Worm (Caenorhabditis elegans) whole organism, early embryonic: ENCODE data around the gene brap-2.
A peak's percentile ranks its signal among the peaks of the same experiment; 100 is the strongest.

Experiments used
- B0310.2 ChIP-seq: sonication (generic microtip); optimal IDR thresholded peaks from 2 replicates; lab custom pipeline; 2016; ENCODE audit warnings: mild to moderate bottlenecking, missing genetic modification characterization, missing compliant biosample characterization
- F13C5.2 ChIP-seq: sonication (generic microtip); optimal IDR thresholded peaks from 2 replicates; lab custom pipeline; 2017; ENCODE audit warnings: mild to moderate bottlenecking, missing genetic modification characterization, inconsistent platforms, missing compliant biosample characterization
- aly-1 ChIP-seq: sonication (generic microtip); optimal IDR thresholded peaks from 2 replicates; lab custom pipeline; 2016; ENCODE audit warnings: missing genetic modification characterization, missing compliant biosample characterization
- ama-1 ChIP-seq: fragments of 150-350 bp; optimal IDR thresholded peaks from 2 replicates; lab custom pipeline; 2014
- ceh-13 ChIP-seq: fragments of 200-800 bp; sonication (Bioruptor generic); optimal IDR thresholded peaks from 2 replicates; lab custom pipeline; 2018; ENCODE audit warnings: mild to moderate bottlenecking, missing genetic modification characterization, missing compliant biosample characterization
- ceh-36 ChIP-seq: sonication (generic microtip); optimal IDR thresholded peaks from 2 replicates; lab custom pipeline; 2016; ENCODE audit warnings: missing genetic modification characterization, inconsistent platforms, missing compliant biosample characterization
- ets-7 ChIP-seq: sonication (generic microtip); optimal IDR thresholded peaks from 2 replicates; lab custom pipeline; 2016; ENCODE audit warnings: missing genotype, missing genetic modification characterization, missing compliant biosample characterization
- flt-1 ChIP-seq: fragments of 200-800 bp; sonication (Bioruptor generic); IDR thresholded peaks from 2 replicates; pipeline ENCODE4 v1.3.6; 2022; ENCODE audit warnings: missing genetic modification characterization, missing compliant biosample characterization
- hmbx-1 ChIP-seq: sonication (generic microtip); optimal IDR thresholded peaks from 2 replicates; lab custom pipeline; 2016; ENCODE audit warnings: mild to moderate bottlenecking, missing genetic modification characterization, missing compliant biosample characterization
- hmg-4 ChIP-seq: fragments of 200-800 bp; sonication (Bioruptor generic); optimal IDR thresholded peaks from 2 replicates; lab custom pipeline; 2018; ENCODE audit warnings: mild to moderate bottlenecking, missing genetic modification characterization, missing compliant biosample characterization
- hnd-1 ChIP-seq: sonication (generic microtip); optimal IDR thresholded peaks from 2 replicates; lab custom pipeline; 2016; ENCODE audit warnings: missing genetic modification characterization, missing compliant biosample characterization
- pes-1 ChIP-seq: fragments of 200-800 bp; sonication (Bioruptor generic); IDR thresholded peaks from 2 replicates; pipeline ENCODE4 v1.3.6; 2022; ENCODE audit warnings: missing genetic modification reagents, missing genetic modification characterization, missing compliant biosample characterization
- scrt-1 ChIP-seq: fragments of 200-800 bp; sonication (Bioruptor generic); IDR thresholded peaks from 2 replicates; pipeline ENCODE4 v1.3.6; 2022; ENCODE audit warnings: missing genetic modification characterization, missing compliant biosample characterization
- sea-1 ChIP-seq: fragments of 200-800 bp; sonication (Bioruptor generic); conservative IDR thresholded peaks from 2 replicates; pipeline ENCODE4 v1.3.6; 2022; ENCODE audit warnings: missing genetic modification characterization, missing compliant biosample characterization
- tbx-11 ChIP-seq: fragments of 200-800 bp; sonication (Bioruptor generic); IDR thresholded peaks from 2 replicates; pipeline ENCODE4 v1.3.6; 2022; ENCODE audit warnings: missing genetic modification characterization, missing compliant biosample characterization
- tbx-37 ChIP-seq: fragments of 200-800 bp; sonication (Bioruptor generic); conservative IDR thresholded peaks from 2 replicates; pipeline ENCODE4 v1.3.6; 2022; ENCODE audit warnings: missing genetic modification reagents, missing genetic modification characterization, missing compliant biosample characterization
- tra-4 ChIP-seq: sonication (generic microtip); optimal IDR thresholded peaks from 2 replicates; lab custom pipeline; 2017; ENCODE audit warnings: missing genetic modification characterization, missing compliant biosample characterization

The brap-2 gene

DNA sequence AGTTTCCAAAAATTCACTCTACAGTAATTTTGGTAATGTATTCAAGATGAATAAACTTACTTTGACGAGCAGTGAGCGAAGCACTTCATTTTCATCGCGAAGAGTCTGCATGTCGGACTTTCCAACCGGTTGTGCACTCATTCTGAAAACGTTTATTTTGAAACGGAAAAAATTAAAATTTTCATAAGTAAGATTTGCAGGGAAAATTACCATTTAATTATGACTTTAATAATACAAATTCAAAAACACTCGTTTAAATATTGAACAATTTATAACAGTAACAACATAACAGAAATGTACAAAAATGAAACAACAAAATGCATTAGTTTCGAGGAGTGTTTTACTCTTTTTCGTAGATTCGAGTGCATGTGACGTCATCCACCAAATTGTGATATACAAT is 19.5 kb upstream of the brap-2 start, which contains the start of the genes EEED8.13 and EEED8.18:
TSS of gene EEED8.13 (minus strand) at position 101 of the 400 bp plus-strand sequence.
TSS of gene EEED8.18 (minus strand) at position 144 of the 400 bp plus-strand sequence.
- TF ChIP-seq F13C5.2 (tag; lab: Kevin White, UChicago) (no peak), tbx-11 (GFP tag; lab: Robert Waterston, UW) (no peak), scrt-1 (GFP tag; lab: Robert Waterston, UW) (no peak), ceh-13 (GFP tag; lab: Kevin White, UChicago) (no peak), aly-1 (tag; lab: Kevin White, UChicago) (no peak), hmg-4 (no peak), ama-1 (lab: Kevin White, UChicago) (no peak), sea-1 (no peak), hnd-1 (tag; lab: Kevin White, UChicago) (no peak), B0310.2 (no peak), flt-1 (GFP tag; lab: Robert Waterston, UW) (no peak), ets-7 (tag; lab: Kevin White, UChicago) (no peak), tra-4 (tag; lab: Kevin White, UChicago) (no peak), pes-1 (GFP tag; lab: Robert Waterston, UW) (no peak), hmbx-1 (tag; lab: Kevin White, UChicago) (no peak), ceh-36 (no peak), tbx-37 (GFP tag; lab: Robert Waterston, UW) (no peak)

DNA sequence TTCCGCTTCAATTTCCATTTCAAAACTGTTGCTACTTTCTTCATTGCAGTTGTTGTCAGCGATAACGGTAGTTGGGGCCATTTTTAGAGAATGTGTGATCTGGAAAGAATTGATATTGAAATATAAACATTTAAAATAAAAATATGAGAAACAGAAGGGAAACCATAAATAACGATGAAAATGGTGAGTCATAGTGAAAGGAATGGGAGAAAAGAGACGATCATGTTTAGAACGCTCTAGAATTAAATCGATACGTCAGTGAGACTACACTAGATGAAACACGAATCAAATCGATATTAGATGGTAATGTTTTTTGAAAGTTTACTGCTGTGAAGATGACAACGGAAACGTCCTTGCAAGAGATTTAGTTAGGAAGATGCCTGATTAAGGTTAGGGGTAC is 15.9 kb upstream of the brap-2 start, which contains the start of the genes EEED8.12 and EEED8.4:
TSS of gene EEED8.12 (minus strand) at position 101 of the 400 bp plus-strand sequence.
TSS of gene EEED8.4 (plus strand) at position 396 of the 400 bp plus-strand sequence.
- TF ChIP-seq F13C5.2 (tag; lab: Kevin White, UChicago) (no peak), scrt-1 (GFP tag; lab: Robert Waterston, UW) (no peak), sea-1 (no peak), ama-1 (lab: Kevin White, UChicago) (no peak), ets-7 (tag; lab: Kevin White, UChicago) (no peak), hnd-1 (tag; lab: Kevin White, UChicago) (no peak), pes-1 (GFP tag; lab: Robert Waterston, UW) (no peak), ceh-13 (GFP tag; lab: Kevin White, UChicago) (no peak), aly-1 (tag; lab: Kevin White, UChicago) (no peak), hmbx-1 (tag; lab: Kevin White, UChicago) (no peak), flt-1 (GFP tag; lab: Robert Waterston, UW) (no peak)

DNA sequence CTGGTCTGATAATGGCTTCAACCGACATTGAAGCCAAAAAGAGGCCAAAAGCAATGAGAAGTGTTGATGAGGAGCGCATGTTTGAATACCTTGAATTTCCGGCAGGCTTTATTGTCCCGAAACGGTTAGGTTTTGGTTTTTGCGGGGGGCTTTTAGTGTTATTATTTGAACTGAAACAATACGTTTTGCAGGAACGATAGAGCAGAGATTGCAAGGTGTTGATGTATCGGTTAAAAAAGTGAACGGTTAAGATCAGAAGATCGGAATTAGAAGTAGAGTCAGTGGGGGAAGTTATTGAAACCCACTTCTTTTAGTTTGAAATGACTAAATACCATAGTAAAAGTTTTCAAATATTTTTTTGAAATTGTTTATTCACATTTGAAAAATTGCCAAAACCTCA is 14.6 kb upstream of the brap-2 start, which contains the start of gene clec-141:
TSS of gene clec-141 (minus strand) at position 101 of the 400 bp plus-strand sequence.
- TF ChIP-seq scrt-1 (GFP tag; lab: Robert Waterston, UW) (no peak), ets-7 (tag; lab: Kevin White, UChicago) (no peak), sea-1 (no peak), hmbx-1 (tag; lab: Kevin White, UChicago) (no peak), tbx-11 (GFP tag; lab: Robert Waterston, UW) (no peak), flt-1 (GFP tag; lab: Robert Waterston, UW) (no peak), ceh-13 (GFP tag; lab: Kevin White, UChicago) (no peak), tra-4 (tag; lab: Kevin White, UChicago) (no peak), hmg-4 (no peak), pes-1 (GFP tag; lab: Robert Waterston, UW) (no peak), F13C5.2 (tag; lab: Kevin White, UChicago) (no peak), aly-1 (tag; lab: Kevin White, UChicago) (no peak), B0310.2 (no peak), hnd-1 (tag; lab: Kevin White, UChicago) (no peak), tbx-37 (GFP tag; lab: Robert Waterston, UW) (no peak)

DNA sequence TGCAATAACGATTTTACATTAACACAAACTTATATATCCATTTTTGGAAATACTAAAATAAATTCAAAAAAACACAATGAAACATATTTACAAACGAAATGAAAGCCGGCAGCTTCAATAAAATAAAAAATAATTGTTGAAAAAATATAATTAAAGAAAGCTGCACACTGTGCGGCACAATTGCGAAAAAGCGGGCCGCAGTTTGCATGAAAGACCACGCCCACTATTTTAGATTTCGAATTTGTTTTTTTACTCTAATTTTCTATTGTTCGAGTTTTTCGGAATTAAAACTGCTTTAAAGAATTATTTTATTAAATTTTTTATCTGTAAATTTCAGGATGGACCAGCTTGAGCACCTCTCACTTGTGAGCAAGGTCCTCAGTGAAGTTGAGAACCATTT is 6.2 kb upstream of the brap-2 start, which contains the start of gene mog-5:
TSS of gene mog-5 (plus strand) at position 338 of the 400 bp plus-strand sequence.
- TF ChIP-seq ceh-13 (GFP tag; lab: Kevin White, UChicago), result peak; percentile 9
- TF ChIP-seq tbx-37 (GFP tag; lab: Robert Waterston, UW), result no peak
- peak; percentile 65 for TF ChIP-seq flt-1 (GFP tag; lab: Robert Waterston, UW)
- no peak for TF ChIP-seq ama-1 (lab: Kevin White, UChicago)
- TF ChIP-seq hnd-1 (tag; lab: Kevin White, UChicago), result no peak
- 0 out of 2 replicates have a peak, but pooled peaks have one; percentile 55 for TF ChIP-seq sea-1
- TF ChIP-seq ceh-36, result no peak
- no peak for TF ChIP-seq ets-7 (tag; lab: Kevin White, UChicago)
- TF ChIP-seq B0310.2, result no peak
- peak; percentile 65; the same call in 1 of the 2 replicates for TF ChIP-seq tbx-11 (GFP tag; lab: Robert Waterston, UW)
- no peak for TF ChIP-seq hmg-4
- no peak for TF ChIP-seq hmbx-1 (tag; lab: Kevin White, UChicago)
- TF ChIP-seq pes-1 (GFP tag; lab: Robert Waterston, UW), result no peak; the same call in 1 of the 2 replicates
- 0 out of 2 replicates have a peak, but pooled peaks have one; percentile 46 for TF ChIP-seq scrt-1 (GFP tag; lab: Robert Waterston, UW)
- no peak for TF ChIP-seq aly-1 (tag; lab: Kevin White, UChicago)
- TF ChIP-seq F13C5.2 (tag; lab: Kevin White, UChicago), result peak; percentile 83
- TF ChIP-seq tra-4 (tag; lab: Kevin White, UChicago), result no peak

DNA sequence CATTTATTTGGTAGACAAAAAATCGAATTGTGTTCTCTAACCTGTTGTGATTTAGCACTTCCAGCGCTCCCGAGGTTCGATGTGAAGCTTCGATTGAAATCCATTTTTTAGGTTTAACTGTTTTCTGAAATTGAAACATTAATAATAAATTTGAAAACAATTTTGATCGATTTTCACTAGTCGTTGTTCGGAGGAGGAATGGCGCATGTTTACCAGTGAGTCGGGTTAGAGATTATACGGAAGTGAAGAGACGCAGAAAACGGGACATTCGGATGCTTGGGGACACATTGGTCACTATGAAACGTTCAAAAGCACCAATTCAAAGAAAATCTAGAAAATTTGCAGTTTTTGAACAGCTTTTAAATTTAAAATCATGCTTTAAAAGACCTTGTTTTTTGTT is 5.8 kb upstream of the brap-2 start, which contains the start of gene fbxl-3:
TSS of gene fbxl-3 (minus strand) at position 124 of the 400 bp plus-strand sequence.
- no peak for TF ChIP-seq tbx-11 (GFP tag; lab: Robert Waterston, UW)
- TF ChIP-seq ets-7 (tag; lab: Kevin White, UChicago), result no peak
- no peak for TF ChIP-seq ceh-13 (GFP tag; lab: Kevin White, UChicago)
- TF ChIP-seq tra-4 (tag; lab: Kevin White, UChicago), result no peak
- TF ChIP-seq sea-1, result no peak
- TF ChIP-seq aly-1 (tag; lab: Kevin White, UChicago), result no peak
- no peak for TF ChIP-seq flt-1 (GFP tag; lab: Robert Waterston, UW)
- no peak for TF ChIP-seq ceh-36
- TF ChIP-seq F13C5.2 (tag; lab: Kevin White, UChicago), result no peak
- no peak for TF ChIP-seq pes-1 (GFP tag; lab: Robert Waterston, UW)
- no peak for TF ChIP-seq hmg-4
- TF ChIP-seq scrt-1 (GFP tag; lab: Robert Waterston, UW), result no peak
- no peak for TF ChIP-seq B0310.2

DNA sequence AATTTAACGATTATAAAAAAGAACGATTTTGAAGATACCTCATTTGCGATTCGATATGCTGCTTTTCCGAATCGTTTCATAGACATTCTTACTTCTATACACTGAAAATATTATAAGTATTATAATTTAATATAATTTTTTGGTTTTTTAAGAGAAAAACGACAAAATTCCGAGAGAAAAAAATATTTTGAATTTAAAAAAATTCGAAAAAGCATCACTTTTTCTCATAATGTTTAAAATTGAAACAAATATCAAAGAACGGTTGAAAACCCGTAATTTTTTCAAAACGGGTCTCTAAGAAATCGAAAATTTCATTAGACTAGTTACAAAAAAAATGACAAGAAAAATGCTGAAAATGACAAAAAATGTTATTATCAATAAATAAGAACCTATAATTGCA is 2.6 kb upstream of the brap-2 start, which contains the start of gene pink-1:
TSS of gene pink-1 (minus strand) at position 101 of the 400 bp plus-strand sequence.
- no peak for TF ChIP-seq tbx-11 (GFP tag; lab: Robert Waterston, UW)
- no peak for TF ChIP-seq ceh-36
- no peak for TF ChIP-seq F13C5.2 (tag; lab: Kevin White, UChicago)
- TF ChIP-seq tbx-37 (GFP tag; lab: Robert Waterston, UW), result no peak
- TF ChIP-seq hnd-1 (tag; lab: Kevin White, UChicago), result no peak
- TF ChIP-seq hmg-4, result no peak
- no peak for TF ChIP-seq flt-1 (GFP tag; lab: Robert Waterston, UW)
- no peak for TF ChIP-seq tra-4 (tag; lab: Kevin White, UChicago)
- no peak for TF ChIP-seq sea-1
- TF ChIP-seq ets-7 (tag; lab: Kevin White, UChicago), result no peak
- TF ChIP-seq pes-1 (GFP tag; lab: Robert Waterston, UW), result no peak
